Fruit fly (Drosophila melanogaster) whole organism, embryonic: ENCODE measurements around the gene trr.
A peak's percentile ranks its signal among the peaks of the same experiment; 100 is the strongest.

Experiments
- Blimp-1 ChIP-seq: fragments of 200-800 bp; sonication (Bioruptor generic); optimal IDR thresholded peaks from 3 replicates; lab custom pipeline; 2018; ENCODE audit warnings: missing biosample characterization, missing genetic modification characterization, mild to moderate bottlenecking, moderate library complexity, missing genetic modification reagents
- BtbVII ChIP-seq: fragments of 200-800 bp; sonication (Bioruptor generic); optimal IDR thresholded peaks from 3 replicates; lab custom pipeline; 2017; ENCODE audit warnings: missing biosample characterization, mild to moderate bottlenecking, missing genetic modification characterization
- Bteb2 ChIP-seq: fragments of 200-800 bp; sonication (Bioruptor generic); optimal IDR thresholded peaks from 2 replicates; lab custom pipeline; 2016; ENCODE audit warnings: missing biosample characterization, missing genetic modification characterization
- CG10274 ChIP-seq: fragments of 200-800 bp; sonication (Bioruptor generic); optimal IDR thresholded peaks from 3 replicates; lab custom pipeline; 2017; ENCODE audit warnings: missing biosample characterization, mild to moderate bottlenecking, missing genetic modification characterization
- CG11504 ChIP-seq: fragments of 200-800 bp; sonication (Bioruptor generic); optimal IDR thresholded peaks from 3 replicates; lab custom pipeline; 2019; ENCODE audit warnings: missing biosample characterization, mild to moderate bottlenecking, missing genetic modification characterization, moderate library complexity
- CG13287 ChIP-seq: fragments of 200-800 bp; sonication (Bioruptor generic); IDR thresholded peaks from 2 replicates; pipeline ENCODE4 v1.3.6; 2022; ENCODE audit warnings: missing biosample characterization, missing genetic modification characterization; ENCODE audit not compliant: partially characterized antibody
- CG13894 ChIP-seq: fragments of 200-800 bp; sonication (Bioruptor generic); optimal IDR thresholded peaks from 3 replicates; lab custom pipeline; 2018; ENCODE audit warnings: missing biosample characterization, mild to moderate bottlenecking, missing genetic modification characterization, moderate library complexity
- CG2678 ChIP-seq: fragments of 200-800 bp; sonication (Bioruptor generic); optimal IDR thresholded peaks from 3 replicates; lab custom pipeline; 2019; ENCODE audit warnings: missing biosample characterization, mild to moderate bottlenecking, missing genetic modification characterization, moderate library complexity
- CG31365 ChIP-seq: fragments of 200-800 bp; sonication (Bioruptor generic); optimal IDR thresholded peaks from 2 replicates; lab custom pipeline; 2018; ENCODE audit warnings: missing biosample characterization, mild to moderate bottlenecking, missing genetic modification characterization
- CG31388 ChIP-seq: fragments of 200-800 bp; sonication (Bioruptor generic); optimal IDR thresholded peaks from 2 replicates; lab custom pipeline; 2016; ENCODE audit warnings: missing biosample characterization, missing genetic modification characterization
- CG3726 ChIP-seq: fragments of 200-800 bp; sonication (Bioruptor generic); IDR thresholded peaks from 3 replicates; pipeline ENCODE4, ENCODE4 v1.3.6; 2022; ENCODE audit warnings: missing biosample characterization, missing genetic modification characterization
- CG3995 ChIP-seq: fragments of 200-800 bp; sonication (Bioruptor generic); optimal IDR thresholded peaks from 3 replicates; lab custom pipeline; 2016; ENCODE audit warnings: missing biosample characterization, missing genetic modification characterization
- CG4730 ChIP-seq: fragments of 200-800 bp; sonication (Bioruptor generic); IDR thresholded peaks from 2 replicates; pipeline ENCODE4 v1.3.6; 2022; ENCODE audit warnings: missing biosample characterization, missing genetic modification characterization
- CG7786 ChIP-seq: fragments of 200-800 bp; sonication (Bioruptor generic); optimal IDR thresholded peaks from 2 replicates; lab custom pipeline; 2016; ENCODE audit warnings: missing biosample characterization, missing genetic modification characterization
- CG7963 ChIP-seq: fragments of 200-800 bp; sonication (Bioruptor generic); IDR thresholded peaks from 3 replicates; pipeline ENCODE4 v1.3.6; 2022; ENCODE audit warnings: missing biosample characterization, missing genetic modification characterization; ENCODE audit not compliant: partially characterized antibody
- CG8290 ChIP-seq, 3 experiments: fragments of 200-800 bp; sonication (Bioruptor generic); optimal IDR thresholded peaks; 2 replicates each; lab custom pipeline; 2016 to 2019; ENCODE audit warnings: missing biosample characterization in 3 of 3, missing genetic modification characterization in 3 of 3, mild to moderate bottlenecking in 2 of 3, moderate library complexity in 1 of 3
- CG9876 ChIP-seq: fragments of 200-800 bp; sonication (Bioruptor generic); optimal IDR thresholded peaks from 2 replicates; lab custom pipeline; 2016; ENCODE audit warnings: missing biosample characterization, missing genetic modification characterization
- Dbx ChIP-seq: fragments of 200-800 bp; sonication (Bioruptor generic); IDR thresholded peaks from 3 replicates; pipeline ENCODE4 v1.3.6; 2022; ENCODE audit warnings: missing biosample characterization, missing genetic modification characterization
- Dll ChIP-seq: fragments of 200-800 bp; sonication (Bioruptor generic); IDR thresholded peaks from 4 replicates; pipeline ENCODE4 v1.3.6; 2022; ENCODE audit warnings: missing biosample characterization, missing genetic modification characterization; ENCODE audit not compliant: partially characterized antibody
- Eip74EF ChIP-seq, 2 experiments: fragments of 200-800 bp in 1 of 2; fragments of >200 bp in 1 of 2; sonication (Bioruptor generic) in 1 of 2; optimal IDR thresholded peaks; 2 replicates each; lab custom pipeline; 2017 to 2019; ENCODE audit warnings: missing biosample characterization in 2 of 2, missing genetic modification characterization in 2 of 2, mild to moderate bottlenecking in 1 of 2, moderate library complexity in 1 of 2
- Gsc ChIP-seq: fragments of 200-800 bp; sonication (Bioruptor generic); IDR thresholded peaks from 2 replicates; pipeline ENCODE4 v1.3.6; 2022; ENCODE audit warnings: missing biosample characterization, missing genetic modification characterization
- HmgZ ChIP-seq: fragments of 200-800 bp; sonication (Bioruptor generic); optimal IDR thresholded peaks from 2 replicates; lab custom pipeline; 2018; ENCODE audit warnings: missing biosample characterization, mild to moderate bottlenecking, missing genetic modification characterization
- Hr78 ChIP-seq, 2 experiments: fragments of 200-800 bp in 1 of 2; fragments of >200 bp in 1 of 2; sonication (Bioruptor generic) in 1 of 2; optimal IDR thresholded peaks; 2 replicates each; lab custom pipeline; 2017 to 2019; ENCODE audit warnings: missing biosample characterization in 2 of 2, missing genetic modification characterization in 2 of 2, mild to moderate bottlenecking in 1 of 2, moderate library complexity in 1 of 2
- Med ChIP-seq: fragments of 200-800 bp; sonication (Bioruptor generic); peaks from one replicate; lab custom pipeline; 2016; ENCODE audit warnings: missing biosample characterization, missing genetic modification characterization, mild to moderate bottlenecking, inconsistent platforms, moderate library complexity
- Nf-YC ChIP-seq: fragments of 200-800 bp; optimal IDR thresholded peaks from 3 replicates; lab custom pipeline; 2019; ENCODE audit warnings: missing biosample characterization, mild to moderate bottlenecking, missing genetic modification characterization, moderate library complexity
- Optix ChIP-seq: fragments of 200-800 bp; sonication (Bioruptor generic); IDR thresholded peaks from 3 replicates; pipeline ENCODE4 v1.3.6; 2022; ENCODE audit warnings: missing biosample characterization, missing genetic modification characterization
- Pdp1 ChIP-seq, 2 experiments: fragments of 200-800 bp; sonication (Bioruptor generic); optimal IDR thresholded peaks; 3 replicates each; lab custom pipeline; 2016; ENCODE audit warnings: missing biosample characterization in 2 of 2, missing genetic modification characterization in 2 of 2, mild to moderate bottlenecking in 1 of 2, moderate library complexity in 1 of 2
- ab ChIP-seq: fragments of 200-800 bp; sonication (Bioruptor generic); optimal IDR thresholded peaks from 2 replicates; lab custom pipeline; 2016; ENCODE audit warnings: missing biosample characterization, missing genetic modification characterization
- bowl ChIP-seq: fragments of 200-800 bp; sonication (Bioruptor generic); IDR thresholded peaks from 2 replicates; pipeline ENCODE4 v1.3.6; 2022; ENCODE audit warnings: missing biosample characterization, missing genetic modification characterization
- croc ChIP-seq: fragments of 200-800 bp; sonication (Bioruptor generic); conservative IDR thresholded peaks from 3 replicates; pipeline ENCODE4 v1.3.6; 2022; ENCODE audit warnings: missing biosample characterization, missing genetic modification characterization
- crol ChIP-seq: fragments of 200-800 bp; sonication (Bioruptor generic); IDR thresholded peaks from 2 replicates; pipeline ENCODE4 v1.3.6; 2022; ENCODE audit warnings: missing biosample characterization, missing genetic modification characterization
- cwo ChIP-seq: fragments of 200-800 bp; sonication (Bioruptor generic); optimal IDR thresholded peaks from 3 replicates; lab custom pipeline; 2017; ENCODE audit warnings: missing biosample characterization, missing genetic modification characterization, mild to moderate bottlenecking, moderate library complexity, missing genetic modification reagents
- dysf ChIP-seq: fragments of 200-800 bp; sonication (Bioruptor generic); IDR thresholded peaks from 3 replicates; pipeline ENCODE4 v1.3.6; 2022; ENCODE audit warnings: missing biosample characterization, missing genetic modification characterization
- exex ChIP-seq: fragments of 200-800 bp; sonication (Bioruptor generic); optimal IDR thresholded peaks from 4 replicates; lab custom pipeline; 2018; ENCODE audit warnings: missing biosample characterization, mild to moderate bottlenecking, missing genetic modification characterization, moderate library complexity
- gro ChIP-seq: fragments of 200-800 bp; sonication (Bioruptor generic); optimal IDR thresholded peaks from 2 replicates; lab custom pipeline; 2016; ENCODE audit warnings: missing biosample characterization, missing genetic modification characterization
- kay ChIP-seq: fragments of 200-800 bp; sonication (Bioruptor generic); optimal IDR thresholded peaks from 2 replicates; lab custom pipeline; 2016; ENCODE audit warnings: missing biosample characterization, missing genetic modification characterization
- lab ChIP-seq: fragments of 200-800 bp; sonication (Bioruptor generic); optimal IDR thresholded peaks from 3 replicates; lab custom pipeline; 2017; ENCODE audit warnings: missing biosample characterization, missing genetic modification characterization, mild to moderate bottlenecking, moderate library complexity, missing genetic modification reagents
- mirr ChIP-seq: fragments of 200-800 bp; sonication (Bioruptor generic); optimal IDR thresholded peaks from 3 replicates; lab custom pipeline; 2018; ENCODE audit warnings: missing biosample characterization, mild to moderate bottlenecking, missing genetic modification characterization
- onecut ChIP-seq: fragments of 200-800 bp; sonication (Bioruptor generic); IDR thresholded peaks from 2 replicates; pipeline ENCODE4 v1.3.6; 2022; ENCODE audit warnings: missing biosample characterization, missing genetic modification characterization
- pita ChIP-seq: fragments of 200-800 bp; sonication (Bioruptor generic); optimal IDR thresholded peaks from 2 replicates; lab custom pipeline; 2017; ENCODE audit warnings: missing biosample characterization, mild to moderate bottlenecking, missing genetic modification characterization
- pnt ChIP-seq: fragments of 200-800 bp; sonication (Bioruptor generic); optimal IDR thresholded peaks from 3 replicates; lab custom pipeline; 2016; ENCODE audit warnings: missing biosample characterization, missing genetic modification characterization
- sd ChIP-seq: fragments of 200-800 bp; sonication (Bioruptor generic); optimal IDR thresholded peaks from 3 replicates; lab custom pipeline; 2018; ENCODE audit warnings: missing biosample characterization, mild to moderate bottlenecking, missing genetic modification characterization, moderate library complexity
- slbo ChIP-seq: fragments of 200-800 bp; sonication (Bioruptor generic); IDR thresholded peaks from 2 replicates; pipeline ENCODE4 v1.3.6; 2022; ENCODE audit warnings: missing biosample characterization, missing genetic modification characterization
- slou ChIP-seq: fragments of 200-800 bp; sonication (Bioruptor generic); optimal IDR thresholded peaks from 3 replicates; lab custom pipeline; 2016; ENCODE audit warnings: missing biosample characterization, missing genetic modification characterization
- sug ChIP-seq: fragments of 200-800 bp; optimal IDR thresholded peaks from 2 replicates; lab custom pipeline; 2019; ENCODE audit warnings: missing biosample characterization, mild to moderate bottlenecking, missing genetic modification characterization, moderate library complexity
- tgo ChIP-seq: fragments of 200-800 bp; sonication (Bioruptor generic); IDR thresholded peaks from 3 replicates; pipeline ENCODE4 v1.3.6; 2022; ENCODE audit warnings: missing biosample characterization, missing genetic modification characterization
- tio ChIP-seq: fragments of 200-800 bp; sonication (Bioruptor generic); optimal IDR thresholded peaks from 2 replicates; lab custom pipeline; 2017; ENCODE audit warnings: missing biosample characterization, missing genetic modification characterization, inconsistent platforms
- vfl ChIP-seq: fragments of 200-800 bp; sonication (Bioruptor generic); optimal IDR thresholded peaks from 2 replicates; lab custom pipeline; 2016; ENCODE audit warnings: missing biosample characterization, missing genetic modification characterization

The trr gene

dm6 chrX:1845413-1845951 is 44.3 kb downstream of the trr start (continued):
- TF ChIP-seq CG7963 (no peak), CG3726 (GFP tag; lab: Robert Waterston, UW) (0 out of 3 replicates have a peak, but pooled peaks have one; percentile 25), CG10274 (GFP tag; lab: Kevin White, UChicago) (no peak), Optix (GFP tag; lab: Robert Waterston, UW) (no peak), CG3995 (no peak), slou (GFP tag; lab: Kevin White, UChicago) (no peak), vfl (GFP tag; lab: Kevin White, UChicago) (peak; percentile 25), CG13287 (GFP tag; lab: Robert Waterston, UW) (no peak)

- TF ChIP-seq Nf-YC: peak; percentile 65
- no peak for TF ChIP-seq gro (GFP tag; lab: Kevin White, UChicago)
- peak in 1 of 2 experiments; percentile 1 for TF ChIP-seq Pdp1 (GFP tag; optimal IDR thresholded peaks at IDR 0.05; lab: Kevin White, UChicago)
- peak in 1 of 2 experiments; percentile 93 for TF ChIP-seq Hr78 (GFP tag; optimal IDR thresholded peaks at IDR 0.05; lab: Kevin White, UChicago)
- peak; percentile 55 for TF ChIP-seq CG13894 (tag; lab: Kevin White, UChicago)
- TF ChIP-seq CG8290 (GFP tag; optimal IDR thresholded peaks at IDR 0.05; lab: Kevin White, UChicago): no peak
- peak in 1 of 2 experiments; percentile 51 for TF ChIP-seq CG8290 (tag; optimal IDR thresholded peaks at IDR 0.05; lab: Kevin White, UChicago)
- TF ChIP-seq exex (tag; lab: Kevin White, UChicago): peak; percentile 34
- TF ChIP-seq ab (GFP tag; lab: Kevin White, UChicago): no peak
- no peak for TF ChIP-seq onecut (GFP tag; lab: Robert Waterston, UW)
- peak; percentile 81 for TF ChIP-seq sd (tag; lab: Kevin White, UChicago)
- TF ChIP-seq cwo (GFP tag; lab: Kevin White, UChicago): peak; percentile 86
- TF ChIP-seq CG7786 (GFP tag; lab: Kevin White, UChicago): no peak
- peak; percentile 98 for TF ChIP-seq sug (tag; lab: Kevin White, UChicago)
- TF ChIP-seq Bteb2 (GFP tag; lab: Kevin White, UChicago): no peak
- TF ChIP-seq kay (GFP tag; lab: Kevin White, UChicago): peak; percentile 79
- TF ChIP-seq bowl (GFP tag; lab: Robert Waterston, UW): no peak
- no peak for TF ChIP-seq CG4730 (GFP tag; lab: Robert Waterston, UW)
- TF ChIP-seq CG31365 (tag; lab: Kevin White, UChicago): no peak
- no peak for TF ChIP-seq CG31388 (GFP tag; lab: Kevin White, UChicago)
- TF ChIP-seq tgo (GFP tag; lab: Robert Waterston, UW): peak; percentile 16; the same call in 1 of the 3 replicates
- TF ChIP-seq mirr (GFP tag; lab: Kevin White, UChicago): peak; percentile 33
- no peak for TF ChIP-seq CG9876
- TF ChIP-seq dysf (GFP tag; lab: Robert Waterston, UW): 0 out of 3 replicates have a peak, but pooled peaks have one; percentile 8
- no peak for TF ChIP-seq Dll (GFP tag; lab: Robert Waterston, UW)
- peak; percentile 5 for TF ChIP-seq CG2678
- TF ChIP-seq Eip74EF (GFP tag; optimal IDR thresholded peaks at IDR 0.05; lab: Kevin White, UChicago): peak in 1 of 2 experiments; percentile 88
- TF ChIP-seq Dbx (GFP tag; lab: Robert Waterston, UW): no peak
- TF ChIP-seq slbo (GFP tag; lab: Robert Waterston, UW): peak; percentile 11; the same call in 1 of the 2 replicates
- TF ChIP-seq Blimp-1: peak; percentile 22
- no peak for TF ChIP-seq pnt (GFP tag; lab: Kevin White, UChicago)
- peak; percentile 55 for TF ChIP-seq lab
- no peak for TF ChIP-seq pita
- TF ChIP-seq Med (GFP tag; lab: Kevin White, UChicago): peak; percentile 87
- peak; percentile 27 for TF ChIP-seq HmgZ (tag; lab: Kevin White, UChicago)
- no peak for TF ChIP-seq tio
- TF ChIP-seq crol (GFP tag; lab: Robert Waterston, UW): peak; percentile 38
- TF ChIP-seq BtbVII (GFP tag; lab: Kevin White, UChicago): peak; percentile 35
- TF ChIP-seq croc (GFP tag; lab: Robert Waterston, UW): no peak
- TF ChIP-seq Gsc (GFP tag; lab: Robert Waterston, UW): no peak
- TF ChIP-seq CG11504 (tag; lab: Kevin White, UChicago): no peak
These were observed 46.9 kb downstream of the trr start for dm6 chrX:1842875-1843274.
